Worm (Caenorhabditis elegans) whole organism, young adult: Measurements from ENCODE around the gene F46F5.11.

Experiments
- B0261.1 ChIP-seq: sonication (generic microtip); optimal IDR thresholded peaks from 2 replicates; lab custom pipeline; 2016; ENCODE audit warnings: mild to moderate bottlenecking, missing genetic modification characterization, moderate library complexity, missing compliant biosample characterization
- B0336.3 ChIP-seq: fragments of 200-800 bp; sonication (Bioruptor generic); IDR thresholded peaks from 2 replicates; pipeline ENCODE4 v1.3.6; 2022; ENCODE audit warnings: missing genetic modification characterization, missing compliant biosample characterization
- D2030.7 ChIP-seq: fragments of 200-800 bp; sonication (Bioruptor generic); IDR thresholded peaks from 2 replicates; pipeline ENCODE4 v1.3.6; 2022; ENCODE audit warnings: missing genetic modification reagents, missing genetic modification characterization, missing compliant biosample characterization
- K11D2.4 ChIP-seq: fragments of 200-800 bp; sonication (Bioruptor generic); IDR thresholded peaks from 2 replicates; pipeline ENCODE4 v1.3.6; 2022; ENCODE audit warnings: missing genetic modification reagents, missing genetic modification characterization, missing compliant biosample characterization
- K12H6.12 ChIP-seq: fragments of 200-800 bp; sonication (Bioruptor generic); optimal IDR thresholded peaks from 2 replicates; lab custom pipeline; 2018; ENCODE audit warnings: mild to moderate bottlenecking, missing genetic modification characterization, missing compliant biosample characterization
- T07F8.4 ChIP-seq: sonication (generic microtip); optimal IDR thresholded peaks from 2 replicates; lab custom pipeline; 2016; ENCODE audit warnings: mild to moderate bottlenecking, missing genetic modification characterization, moderate library complexity, missing compliant biosample characterization
- Y53F4B.3 ChIP-seq: fragments of 200-800 bp; sonication (Bioruptor generic); IDR thresholded peaks from 2 replicates; pipeline ENCODE4 v1.3.6; 2022; ENCODE audit warnings: missing genetic modification reagents, missing genetic modification characterization, missing compliant biosample characterization
- Y53G8AR.9 ChIP-seq: fragments of 200-800 bp; sonication (Bioruptor generic); conservative IDR thresholded peaks from 2 replicates; pipeline ENCODE4 v1.3.6; 2022; ENCODE audit warnings: missing genetic modification reagents, missing genetic modification characterization, missing compliant biosample characterization
- Y79H2A.3 ChIP-seq: fragments of 200-800 bp; sonication (Bioruptor generic); conservative IDR thresholded peaks from 2 replicates; pipeline ENCODE4 v1.3.6; 2022; ENCODE audit warnings: missing genetic modification reagents, missing genetic modification characterization, missing compliant biosample characterization
- Y95B8A.8 ChIP-seq: fragments of 200-800 bp; sonication (Bioruptor generic); IDR thresholded peaks from 2 replicates; pipeline ENCODE4 v1.3.6; 2022; ENCODE audit warnings: missing genetic modification reagents, missing genetic modification characterization, missing compliant biosample characterization
- aptf-2 ChIP-seq: fragments of 200-800 bp; sonication (Bioruptor generic); conservative IDR thresholded peaks from 2 replicates; pipeline ENCODE4 v1.3.6; 2022; ENCODE audit warnings: missing genetic modification reagents, missing genetic modification characterization, missing compliant biosample characterization
- bed-2 ChIP-seq: fragments of 200-800 bp; sonication (Bioruptor generic); IDR thresholded peaks from 2 replicates; pipeline ENCODE4 v1.3.6; 2022; ENCODE audit warnings: missing genetic modification reagents, missing genetic modification characterization, missing compliant biosample characterization
- cebp-1 ChIP-seq, 2 experiments: fragments of 200-800 bp in 1 of 2; sonication (Bioruptor generic) in 1 of 2; sonication (generic microtip) in 1 of 2; IDR thresholded peaks in 1 of 2; optimal IDR thresholded peaks in 1 of 2; 2 replicates each; pipeline versions ENCODE4 v1.3.6 to Lab custom; 2017 to 2022; ENCODE audit warnings: missing compliant biosample characterization in 2 of 2, missing genetic modification characterization in 2 of 2, mild to moderate bottlenecking in 1 of 2, missing genetic modification reagents in 1 of 2, moderate library complexity in 1 of 2
- cebp-2 ChIP-seq: fragments of 200-800 bp; sonication (Bioruptor generic); IDR thresholded peaks from 2 replicates; pipeline ENCODE4 v1.3.6; 2022; ENCODE audit warnings: missing genetic modification characterization, missing compliant biosample characterization
- ceh-27 ChIP-seq: fragments of 200-800 bp; sonication (Bioruptor generic); optimal IDR thresholded peaks from 2 replicates; lab custom pipeline; 2018; ENCODE audit warnings: mild to moderate bottlenecking, missing genetic modification characterization, moderate library complexity, missing compliant biosample characterization
- ceh-40 ChIP-seq: fragments of 200-800 bp; sonication (Bioruptor generic); IDR thresholded peaks from 2 replicates; pipeline ENCODE4 v1.3.6; 2022; ENCODE audit warnings: missing genetic modification characterization, missing compliant biosample characterization
- chd-7 ChIP-seq: sonication (generic microtip); optimal IDR thresholded peaks from 2 replicates; lab custom pipeline; 2016; ENCODE audit warnings: mild to moderate bottlenecking, missing genetic modification characterization, moderate library complexity, missing compliant biosample characterization
- die-1 ChIP-seq: sonication (generic microtip); optimal IDR thresholded peaks from 2 replicates; lab custom pipeline; 2016; ENCODE audit warnings: missing genotype, mild to moderate bottlenecking, missing genetic modification characterization, missing compliant biosample characterization
- efl-1 ChIP-seq: fragments of 150-350 bp; optimal IDR thresholded peaks from 2 replicates; lab custom pipeline; 2014; ENCODE audit warnings: missing biosample characterization, missing genetic modification reagents, missing genetic modification characterization
- egl-44 ChIP-seq: fragments of 200-800 bp; sonication (Bioruptor generic); IDR thresholded peaks from 2 replicates; pipeline ENCODE4 v1.3.6; 2022; ENCODE audit warnings: missing genetic modification reagents, missing genetic modification characterization, missing compliant biosample characterization
- ekl-4 ChIP-seq: fragments of 200-800 bp; sonication (Bioruptor generic); IDR thresholded peaks from 2 replicates; pipeline ENCODE4 v1.3.6; 2022; ENCODE audit warnings: missing genetic modification reagents, missing genetic modification characterization, missing compliant biosample characterization
- ets-4 ChIP-seq: fragments of 200-800 bp; sonication (Bioruptor generic); optimal IDR thresholded peaks from 2 replicates; lab custom pipeline; 2018; ENCODE audit warnings: mild to moderate bottlenecking, missing genetic modification characterization, missing compliant biosample characterization
- him-1 ChIP-seq: sonication (generic microtip); optimal IDR thresholded peaks from 2 replicates; lab custom pipeline; 2016; ENCODE audit warnings: missing genotype, missing genetic modification reagents, missing genetic modification characterization, missing compliant biosample characterization
- hlh-12 ChIP-seq: sonication (generic microtip); optimal IDR thresholded peaks from 2 replicates; lab custom pipeline; 2016; ENCODE audit warnings: missing genetic modification characterization, missing compliant biosample characterization
- hlh-26 ChIP-seq: fragments of 200-800 bp; sonication (Bioruptor generic); conservative IDR thresholded peaks from 2 replicates; pipeline ENCODE4 v1.3.6; 2022; ENCODE audit warnings: missing genetic modification reagents, missing genetic modification characterization, missing compliant biosample characterization
- hmg-1.2 ChIP-seq: fragments of 200-800 bp; sonication (Bioruptor generic); IDR thresholded peaks from 2 replicates; pipeline ENCODE4 v1.3.6; 2022; ENCODE audit warnings: missing genetic modification reagents, missing genetic modification characterization, missing compliant biosample characterization
- lag-1 ChIP-seq: fragments of 200-800 bp; sonication (Bioruptor generic); IDR thresholded peaks from 2 replicates; pipeline ENCODE4 v1.3.6; 2022; ENCODE audit warnings: missing genetic modification reagents, missing genetic modification characterization, missing compliant biosample characterization
- let-526 ChIP-seq: fragments of 200-800 bp; sonication (Bioruptor generic); IDR thresholded peaks from 2 replicates; pipeline ENCODE4 v1.3.6; 2022; ENCODE audit warnings: missing genetic modification reagents, missing genetic modification characterization, missing compliant biosample characterization
- let-607 ChIP-seq, 2 experiments: fragments of 200-800 bp in 1 of 2; sonication (Bioruptor generic) in 1 of 2; sonication (generic microtip) in 1 of 2; optimal IDR thresholded peaks; 2 replicates each; lab custom pipeline; 2016 to 2018; ENCODE audit warnings: mild to moderate bottlenecking in 2 of 2, missing compliant biosample characterization in 2 of 2, missing genetic modification characterization in 2 of 2, moderate library complexity in 2 of 2, missing genotype in 1 of 2
- lir-1 ChIP-seq: fragments of 200-800 bp; sonication (Bioruptor generic); conservative IDR thresholded peaks from 2 replicates; pipeline ENCODE4 v1.3.6; 2022; ENCODE audit warnings: missing genetic modification reagents, missing genetic modification characterization, missing compliant biosample characterization
- lsy-27 ChIP-seq: sonication (generic microtip); optimal IDR thresholded peaks from 2 replicates; lab custom pipeline; 2017; ENCODE audit warnings: missing genetic modification characterization, mild to moderate bottlenecking, missing compliant biosample characterization, antibody characterized with exemption, missing genotype, borderline replicate concordance; ENCODE audit not compliant: insufficient read depth
- madf-10 ChIP-seq: sonication (generic microtip); optimal IDR thresholded peaks from 2 replicates; lab custom pipeline; 2016; ENCODE audit warnings: mild to moderate bottlenecking, missing genetic modification characterization, missing compliant biosample characterization
- mel-28 ChIP-seq: sonication (generic microtip); optimal IDR thresholded peaks from 2 replicates; lab custom pipeline; 2016; ENCODE audit warnings: borderline replicate concordance, mild to moderate bottlenecking, missing genetic modification characterization, missing compliant biosample characterization
- nhr-90 ChIP-seq: sonication (generic microtip); optimal IDR thresholded peaks from 2 replicates; lab custom pipeline; 2016; ENCODE audit warnings: missing genotype, mild to moderate bottlenecking, missing genetic modification characterization, missing compliant biosample characterization
- pha-4 ChIP-seq: fragments of 150-350 bp; sonication (generic microtip); optimal IDR thresholded peaks from 2 replicates; lab custom pipeline; 2014; ENCODE audit warnings: missing biosample characterization, missing genetic modification reagents, missing genetic modification characterization
- rcor-1 ChIP-seq: fragments of 200-800 bp; sonication (Bioruptor generic); IDR thresholded peaks from 2 replicates; pipeline ENCODE4 v1.3.6; 2022; ENCODE audit warnings: missing genetic modification reagents, missing genetic modification characterization, missing compliant biosample characterization
- rec-8 ChIP-seq, 2 experiments: sonication (generic microtip); optimal IDR thresholded peaks; 2 replicates each; lab custom pipeline; 2016; ENCODE audit warnings: mild to moderate bottlenecking in 2 of 2, missing genetic modification characterization in 2 of 2, missing genetic modification reagents in 2 of 2, missing genotype in 2 of 2, missing biosample characterization in 1 of 2, missing compliant biosample characterization in 1 of 2, moderate library complexity in 1 of 2
- rpc-1 ChIP-seq, 2 experiments: fragments of 150-350 bp in 1 of 2; sonication (generic microtip) in 1 of 2; optimal IDR thresholded peaks; 2 replicates each; lab custom pipeline; 2014 to 2018; ENCODE audit warnings: missing biosample characterization in 1 of 2, missing genetic modification characterization in 1 of 2, missing genetic modification reagents in 1 of 2, missing genotype in 1 of 2
- sea-2 ChIP-seq: fragments of 200-800 bp; sonication (Bioruptor generic); IDR thresholded peaks from 2 replicates; pipeline ENCODE4 v1.3.6; 2022; ENCODE audit warnings: missing genetic modification characterization, missing compliant biosample characterization
- snpc-4 ChIP-seq, 5 experiments: fragments of 150-350 bp in 1 of 5; sonication (generic microtip) in 4 of 5; optimal IDR thresholded peaks; 2 replicates each; lab custom pipeline; 2014 to 2018; ENCODE audit warnings: missing genetic modification characterization in 5 of 5, missing biosample characterization in 3 of 5, antibody characterized with exemption in 2 of 5, mild to moderate bottlenecking in 2 of 5, missing compliant biosample characterization in 2 of 5, missing genotype in 2 of 5, moderate library complexity in 2 of 5, missing genetic modification reagents in 1 of 5
- xnd-1 ChIP-seq: sonication (generic microtip); optimal IDR thresholded peaks from 2 replicates; lab custom pipeline; 2016; ENCODE audit warnings: missing genotype, missing genetic modification reagents, missing genetic modification characterization, missing compliant biosample characterization
- zfh-2 ChIP-seq: fragments of 200-800 bp; sonication (Bioruptor generic); conservative IDR thresholded peaks from 2 replicates; pipeline ENCODE4 v1.3.6; 2022; ENCODE audit warnings: missing genetic modification reagents, missing genetic modification characterization, missing compliant biosample characterization
- ztf-22 ChIP-seq: fragments of 200-800 bp; sonication (Bioruptor generic); optimal IDR thresholded peaks from 2 replicates; lab custom pipeline; 2018; ENCODE audit warnings: mild to moderate bottlenecking, missing genetic modification characterization, moderate library complexity, missing compliant biosample characterization
- ztf-26 ChIP-seq: sonication (generic microtip); optimal IDR thresholded peaks from 2 replicates; lab custom pipeline; 2017; ENCODE audit warnings: missing genetic modification characterization, missing compliant biosample characterization
- ztf-28 ChIP-seq: fragments of 200-800 bp; sonication (Bioruptor generic); IDR thresholded peaks from 2 replicates; pipeline ENCODE4 v1.3.6; 2022; ENCODE audit warnings: missing genetic modification reagents, missing genetic modification characterization, missing compliant biosample characterization
- ztf-3 ChIP-seq: fragments of 200-800 bp; sonication (Bioruptor generic); optimal IDR thresholded peaks from 2 replicates; lab custom pipeline; 2018; ENCODE audit warnings: mild to moderate bottlenecking, missing genetic modification characterization, missing compliant biosample characterization
- ztf-6 ChIP-seq: fragments of 200-800 bp; sonication (Bioruptor generic); IDR thresholded peaks from 2 replicates; pipeline ENCODE4 v1.3.6; 2022; ENCODE audit warnings: missing genetic modification reagents, missing genetic modification characterization, missing compliant biosample characterization

F46F5.11 gene

DNA sequence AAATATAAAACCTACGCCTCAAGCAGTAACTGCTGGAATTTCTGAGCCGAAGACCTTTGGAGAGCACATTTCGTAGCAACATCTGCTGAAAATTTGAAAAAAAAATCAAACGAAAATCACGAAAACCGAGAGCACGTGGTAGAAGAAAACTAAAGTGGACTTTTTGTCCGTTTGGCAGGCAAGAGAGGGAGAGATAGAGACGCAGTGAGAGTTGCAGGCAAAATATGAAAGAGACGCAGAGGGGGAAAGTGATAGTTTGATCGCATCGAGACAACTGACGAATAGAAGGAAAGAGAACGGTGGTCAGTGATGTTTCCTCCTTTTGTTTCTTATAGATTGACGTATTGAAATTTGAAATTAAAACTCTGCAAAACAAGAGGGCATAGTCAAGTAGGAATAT, 40.0 kb downstream of the F46F5.11 start, which contains the start of the genes acdh-9 and F28A10.13:
TSS of gene acdh-9 (minus strand) at position 85 of the 400 bp plus-strand sequence.
TSS of gene F28A10.13 (plus strand) at position 294 of the 400 bp plus-strand sequence.
- no peak for TF ChIP-seq Y53G8AR.9 (GFP tag; lab: Robert Waterston, UW)
- no peak for TF ChIP-seq sea-2
- TF ChIP-seq K11D2.4 = peak; percentile 31; the same call in 1 of the 2 replicates
- TF ChIP-seq die-1 (tag; lab: Kevin White, UChicago) = no peak
- TF ChIP-seq B0261.1 (tag; lab: Kevin White, UChicago) = no peak
- TF ChIP-seq B0336.3 = peak; percentile 70
- TF ChIP-seq lag-1 = no peak
- no peak for TF ChIP-seq Y79H2A.3
- TF ChIP-seq lir-1 = no peak
- peak; percentile 0 for TF ChIP-seq nhr-90 (tag; lab: Kevin White, UChicago)
- TF ChIP-seq Y53F4B.3 (GFP tag; lab: Robert Waterston, UW) = no peak
- no peak for TF ChIP-seq ets-4
- TF ChIP-seq cebp-1 (GFP tag; IDR thresholded peaks at IDR 0.05; lab: Robert Waterston, UW) = no peak
- TF ChIP-seq cebp-1 (tag; optimal IDR thresholded peaks at IDR 0.05; lab: Kevin White, UChicago) = peak; percentile 73
- TF ChIP-seq hlh-12 (tag; lab: Kevin White, UChicago) = no peak
- no peak for TF ChIP-seq ceh-40
- no peak for TF ChIP-seq chd-7 (tag; lab: Kevin White, UChicago)
- no peak for TF ChIP-seq snpc-4 (GFP tag; optimal IDR thresholded peaks at IDR 0.05; lab: Kevin White, UChicago)
- no peak for TF ChIP-seq snpc-4 (tag; optimal IDR thresholded peaks at IDR 0.05; lab: Kevin White, UChicago)
- TF ChIP-seq bed-2 (GFP tag; lab: Robert Waterston, UW) = no peak
- TF ChIP-seq efl-1 (GFP tag; lab: Kevin White, UChicago) = no peak
- TF ChIP-seq mel-28 (tag; lab: Kevin White, UChicago) = no peak
- no peak for TF ChIP-seq let-607 (tag; optimal IDR thresholded peaks at IDR 0.05; lab: Kevin White, UChicago)
- TF ChIP-seq ztf-6 = no peak
- TF ChIP-seq let-526 (GFP tag; lab: Robert Waterston, UW) = 0 out of 2 replicates have a peak, but pooled peaks have one; percentile 55
- no peak for TF ChIP-seq rec-8 (tag; optimal IDR thresholded peaks at IDR 0.05; lab: Kevin White, UChicago)
- TF ChIP-seq T07F8.4 (tag; lab: Kevin White, UChicago) = no peak
- peak; percentile 23 for TF ChIP-seq K12H6.12 (tag; lab: Kevin White, UChicago)
- TF ChIP-seq ekl-4 = no peak
- TF ChIP-seq rpc-1 (optimal IDR thresholded peaks at IDR 0.05; lab: Kevin White, UChicago) = no peak
- no peak for TF ChIP-seq rpc-1 (tag; optimal IDR thresholded peaks at IDR 0.05; lab: Kevin White, UChicago)
- peak; percentile 80; the same call in 1 of the 2 replicates for TF ChIP-seq hmg-1.2 (GFP tag; lab: Robert Waterston, UW)
- no peak for TF ChIP-seq madf-10 (tag; lab: Kevin White, UChicago)
- TF ChIP-seq cebp-2 = no peak
- TF ChIP-seq zfh-2 (GFP tag; lab: Robert Waterston, UW) = no peak
- TF ChIP-seq ztf-26 (tag; lab: Kevin White, UChicago) = no peak
- TF ChIP-seq egl-44 (GFP tag; lab: Robert Waterston, UW) = no peak
- TF ChIP-seq ztf-3 (GFP tag; lab: Kevin White, UChicago) = no peak
- TF ChIP-seq Y95B8A.8 = no peak
- no peak for TF ChIP-seq D2030.7 (GFP tag; lab: Robert Waterston, UW)
- peak; percentile 25 for TF ChIP-seq ceh-27
- no peak for TF ChIP-seq aptf-2 (GFP tag; lab: Robert Waterston, UW)
- TF ChIP-seq xnd-1 = no peak
- TF ChIP-seq pha-4 (tag; lab: Kevin White, UChicago) = no peak
- TF ChIP-seq hlh-26 = no peak
- TF ChIP-seq him-1 (tag; lab: Kevin White, UChicago) = no peak
- TF ChIP-seq ztf-22 = no peak
- 0 out of 2 replicates have a peak, but pooled peaks have one; percentile 40 for TF ChIP-seq rcor-1 (GFP tag; lab: Robert Waterston, UW)
- TF ChIP-seq ztf-28 (GFP tag; lab: Robert Waterston, UW) = no peak
- no peak for TF ChIP-seq lsy-27 (tag; lab: Kevin White, UChicago)
